Fruit fly (Drosophila melanogaster): ENCODE measurements around the gene CG7386.
"Not testable (repeated sequence)": the region's sequence is repeated elsewhere in the genome, so short reads cannot be mapped to it uniquely, and the experiment has no call there.

CG7386 gene

dm6 chr3L:6149248-6149647 lies 40.3 kb upstream of the CG7386 start, which contains the start of gene Lcp65Ab1:
Lcp65Ab1 (plus strand) TSS chr3L:6149548.
- TF ChIP-seq pdm3, ss, CG3919 (GFP tag; optimal IDR thresholded peaks at IDR 0.05): not testable (repeated sequence)

dm6 chr3L:6150757-6151354 lies 38.7 kb upstream of the CG7386 start, which contains the start of the genes Cpr65Ax2 and Lcp65Aa:
Cpr65Ax2 (minus strand) TSS chr3L:6150857.
Lcp65Aa (plus strand) TSS chr3L:6151304.
- not testable (repeated sequence) for TF ChIP-seq CG6854 (GFP tag; optimal IDR thresholded peaks at IDR 0.05); vri (GFP tag; optimal IDR thresholded peaks at IDR 0.05); CG6163 (GFP tag; IDR thresholded peaks at IDR 0.05)

- no peak for TF ChIP-seq Gug (GFP tag; IDR thresholded peaks at IDR 0.05)
- no peak for TF ChIP-seq dac (GFP tag; optimal IDR thresholded peaks at IDR 0.05)
- TF ChIP-seq CG6163 (GFP tag; IDR thresholded peaks at IDR 0.05): no peak
- TF ChIP-seq spab (GFP tag; optimal IDR thresholded peaks at IDR 0.05): no peak
- TF ChIP-seq CG6854 (GFP tag; optimal IDR thresholded peaks at IDR 0.05): no peak
- no peak for TF ChIP-seq CG4318 (GFP tag; optimal IDR thresholded peaks at IDR 0.05)
- TF ChIP-seq Eip78C (GFP tag): no peak
- TF ChIP-seq CG8319 (GFP tag; optimal IDR thresholded peaks at IDR 0.05): no peak
- no peak for TF ChIP-seq acj6 (GFP tag; optimal IDR thresholded peaks at IDR 0.05)
- TF ChIP-seq eg (GFP tag; IDR thresholded peaks at IDR 0.05): no peak
- TF ChIP-seq topi (GFP tag; optimal IDR thresholded peaks at IDR 0.05): no peak
- no peak for TF ChIP-seq CG11902 (GFP tag; optimal IDR thresholded peaks at IDR 0.05)
- no peak for TF ChIP-seq CG8119 (GFP tag; IDR thresholded peaks at IDR 0.05)
- TF ChIP-seq CG15336 (GFP tag; IDR thresholded peaks at IDR 0.05): no peak
- TF ChIP-seq CG11762 (GFP tag; optimal IDR thresholded peaks at IDR 0.05; ENCODE audit: insufficient read depth): no peak
Measured at dm6 chr3L:6152531-6152930, 37.0 kb upstream of the CG7386 start, which contains the start of gene Acp65Aa. Acp65Aa (minus strand) TSS chr3L:6152745.

- peak; percentile 59 for TF ChIP-seq net (GFP tag; optimal IDR thresholded peaks at IDR 0.05)
- TF ChIP-seq vri (GFP tag; optimal IDR thresholded peaks at IDR 0.05): no peak
- TF ChIP-seq Gug (GFP tag; IDR thresholded peaks at IDR 0.05): no peak
- no peak for TF ChIP-seq OdsH (GFP tag; optimal IDR thresholded peaks at IDR 0.05)
- peak; percentile 30 for TF ChIP-seq CG11762 (GFP tag; optimal IDR thresholded peaks at IDR 0.05; ENCODE audit: insufficient read depth)
- no peak for TF ChIP-seq achi (GFP tag; optimal IDR thresholded peaks at IDR 0.05)
- peak; percentile 77 for TF ChIP-seq CG8119 (GFP tag; IDR thresholded peaks at IDR 0.05)
- TF ChIP-seq Hr39 (GFP tag; optimal IDR thresholded peaks at IDR 0.05): no peak
- no peak for TF ChIP-seq Ets21C (GFP tag; optimal IDR thresholded peaks at IDR 0.05)
- TF ChIP-seq CG10669 (GFP tag; optimal IDR thresholded peaks at IDR 0.05): peak; percentile 25
- no peak for TF ChIP-seq Met (GFP tag; optimal IDR thresholded peaks at IDR 0.05)
- TF ChIP-seq lz (GFP tag; optimal IDR thresholded peaks at IDR 0.05): no peak
- TF ChIP-seq CG6163 (GFP tag; IDR thresholded peaks at IDR 0.05): peak; percentile 82
- peak; percentile 15 for TF ChIP-seq pdm3 (GFP tag; optimal IDR thresholded peaks at IDR 0.05)
- no peak for TF ChIP-seq Sox15 (GFP tag; optimal IDR thresholded peaks at IDR 0.05)
- TF ChIP-seq dsx (GFP tag; optimal IDR thresholded peaks at IDR 0.05; ENCODE audit: poor library complexity, severe bottlenecking): peak; percentile 62
- TF ChIP-seq fkh (GFP tag; optimal IDR thresholded peaks at IDR 0.05): no peak
- TF ChIP-seq Eip78C (GFP tag): peak; percentile 73
- no peak for TF ChIP-seq esn (GFP tag; optimal IDR thresholded peaks at IDR 0.05)
- peak; percentile 53 for TF ChIP-seq Eip75B (GFP tag; optimal IDR thresholded peaks at IDR 0.05)
- TF ChIP-seq svp (GFP tag): no peak
- TF ChIP-seq salr (GFP tag; optimal IDR thresholded peaks at IDR 0.05): no peak
- no peak for TF ChIP-seq Eip93F (GFP tag; optimal IDR thresholded peaks at IDR 0.05)
- TF ChIP-seq CG3919 (GFP tag; optimal IDR thresholded peaks at IDR 0.05): peak; percentile 37
- TF ChIP-seq CG34406 (GFP tag; optimal IDR thresholded peaks at IDR 0.05): no peak
- TF ChIP-seq fd85E (GFP tag; optimal IDR thresholded peaks at IDR 0.05): no peak
- peak; percentile 76 for TF ChIP-seq CG6276 (GFP tag; optimal IDR thresholded peaks at IDR 0.05)
- no peak for TF ChIP-seq CG31627 (GFP tag; optimal IDR thresholded peaks at IDR 0.05)
- peak; percentile 42 for TF ChIP-seq CG3032 (tag; optimal IDR thresholded peaks at IDR 0.05)
- no peak for TF ChIP-seq CG11902 (GFP tag; optimal IDR thresholded peaks at IDR 0.05)
- no peak for TF ChIP-seq CG32006 (GFP tag; optimal IDR thresholded peaks at IDR 0.05)
- no peak for TF ChIP-seq CG8319 (GFP tag; optimal IDR thresholded peaks at IDR 0.05)
- TF ChIP-seq CG8632 (GFP tag; optimal IDR thresholded peaks at IDR 0.05): peak; percentile 49
- TF ChIP-seq spab (GFP tag; optimal IDR thresholded peaks at IDR 0.05): peak; percentile 57
- peak; percentile 37 for TF ChIP-seq Ets96B (tag; optimal IDR thresholded peaks at IDR 0.05)
- no peak for TF ChIP-seq CG6854 (GFP tag; optimal IDR thresholded peaks at IDR 0.05)
Measured at dm6 chr3L:6154951-6155394, 34.6 kb upstream of the CG7386 start.

Measured in whole organism, prepupa.